Worm (Caenorhabditis elegans) whole organism, mixed stage, embryonic: Measurements from ENCODE around the gene col-88.

Experiments used
- M03D4.4 ChIP-seq: sonication (generic microtip); optimal IDR thresholded peaks from 2 replicates; lab custom pipeline; 2017; ENCODE audit warnings: mild to moderate bottlenecking, missing genetic modification characterization, missing compliant biosample characterization
- bed-3 ChIP-seq: fragments of 200-800 bp; sonication (Bioruptor generic); optimal IDR thresholded peaks from 3 replicates; lab custom pipeline; 2018; ENCODE audit warnings: mild to moderate bottlenecking, missing genetic modification characterization, moderate library complexity, missing compliant biosample characterization
- blmp-1 ChIP-seq: fragments of 150-350 bp; optimal IDR thresholded peaks from 2 replicates; lab custom pipeline; 2014; ENCODE audit warnings: missing biosample characterization, missing genetic modification characterization
- ceh-39 ChIP-seq: fragments of 150-350 bp; optimal IDR thresholded peaks from 2 replicates; lab custom pipeline; 2014; ENCODE audit warnings: missing biosample characterization, missing genetic modification characterization
- ceh-83 ChIP-seq: fragments of 200-800 bp; sonication (Bioruptor generic); optimal IDR thresholded peaks from 2 replicates; lab custom pipeline; 2018; ENCODE audit warnings: mild to moderate bottlenecking, missing genetic modification characterization, missing compliant biosample characterization
- ces-1 ChIP-seq: fragments of 150-350 bp; optimal IDR thresholded peaks from 2 replicates; lab custom pipeline; 2014; ENCODE audit warnings: missing biosample characterization, missing genetic modification reagents, missing genetic modification characterization
- cnd-1 ChIP-seq: fragments of 200-800 bp; sonication (Bioruptor generic); optimal IDR thresholded peaks from 2 replicates; lab custom pipeline; 2018; ENCODE audit warnings: mild to moderate bottlenecking, missing genetic modification characterization, missing compliant biosample characterization
- elt-1 ChIP-seq: sonication (generic microtip); optimal IDR thresholded peaks from 2 replicates; lab custom pipeline; 2017; ENCODE audit warnings: missing genetic modification characterization, mild to moderate bottlenecking, missing compliant biosample characterization, antibody characterized with exemption, moderate library complexity, borderline replicate concordance; ENCODE audit not compliant: insufficient read depth
- elt-3 ChIP-seq: fragments of 150-350 bp; optimal IDR thresholded peaks from 2 replicates; lab custom pipeline; 2014; ENCODE audit warnings: missing biosample characterization, missing genetic modification characterization
- flh-1 ChIP-seq: fragments of 200-800 bp; sonication (Bioruptor generic); optimal IDR thresholded peaks from 2 replicates; lab custom pipeline; 2018; ENCODE audit warnings: mild to moderate bottlenecking, missing genetic modification characterization, moderate library complexity, missing compliant biosample characterization
- hlh-1 ChIP-seq: fragments of 150-350 bp; optimal IDR thresholded peaks from 2 replicates; lab custom pipeline; 2014; ENCODE audit warnings: missing biosample characterization, missing genetic modification reagents, missing genetic modification characterization
- lin-13 ChIP-seq: fragments of 150-350 bp; optimal IDR thresholded peaks from 2 replicates; lab custom pipeline; 2014; ENCODE audit warnings: missing biosample characterization, missing genetic modification characterization
- lsy-2 ChIP-seq: fragments of 150-350 bp; optimal IDR thresholded peaks from 2 replicates; lab custom pipeline; 2014; ENCODE audit warnings: missing biosample characterization, missing genetic modification characterization
- mep-1 ChIP-seq: fragments of 150-350 bp; optimal IDR thresholded peaks from 2 replicates; lab custom pipeline; 2017; ENCODE audit warnings: missing biosample characterization, missing genetic modification reagents, missing genetic modification characterization, inconsistent platforms
- mls-2 ChIP-seq: sonication (generic microtip); optimal IDR thresholded peaks from 2 replicates; lab custom pipeline; 2016; ENCODE audit warnings: mild to moderate bottlenecking, missing genetic modification characterization, moderate library complexity, missing compliant biosample characterization
- nhr-12 ChIP-seq: fragments of 150-350 bp; optimal IDR thresholded peaks from 2 replicates; lab custom pipeline; 2014; ENCODE audit warnings: missing biosample characterization, missing genetic modification characterization
- nhr-2 ChIP-seq: fragments of 150-350 bp; optimal IDR thresholded peaks from 2 replicates; lab custom pipeline; 2014; ENCODE audit warnings: missing biosample characterization, missing genetic modification characterization
- nhr-237 ChIP-seq: fragments of 150-350 bp; optimal IDR thresholded peaks from 2 replicates; lab custom pipeline; 2014; ENCODE audit warnings: missing biosample characterization, missing genetic modification characterization
- nhr-28 ChIP-seq: fragments of 150-350 bp; optimal IDR thresholded peaks from 2 replicates; lab custom pipeline; 2014; ENCODE audit warnings: missing biosample characterization, missing genetic modification characterization
- pha-4 ChIP-seq: fragments of 150-350 bp; optimal IDR thresholded peaks from 2 replicates; lab custom pipeline; 2018; ENCODE audit warnings: missing biosample characterization, missing genetic modification reagents, missing genetic modification characterization
- snpc-4 ChIP-seq: fragments of 150-350 bp; optimal IDR thresholded peaks from 2 replicates; lab custom pipeline; 2014; ENCODE audit warnings: missing biosample characterization, missing genetic modification characterization
- sptf-1 ChIP-seq: sonication (generic microtip); optimal IDR thresholded peaks from 2 replicates; lab custom pipeline; 2017; ENCODE audit warnings: mild to moderate bottlenecking, missing genetic modification characterization, moderate library complexity, missing compliant biosample characterization
- tbx-8 ChIP-seq: fragments of 200-800 bp; sonication (Bioruptor generic); optimal IDR thresholded peaks from 2 replicates; lab custom pipeline; 2018; ENCODE audit warnings: mild to moderate bottlenecking, missing genetic modification characterization, moderate library complexity, missing compliant biosample characterization
- unc-39 ChIP-seq: fragments of 150-350 bp; optimal IDR thresholded peaks from 2 replicates; lab custom pipeline; 2014; ENCODE audit warnings: missing biosample characterization, missing genetic modification characterization
- unc-62 ChIP-seq: fragments of 150-350 bp; optimal IDR thresholded peaks from 2 replicates; lab custom pipeline; 2014; ENCODE audit warnings: missing biosample characterization, missing genetic modification reagents, missing genetic modification characterization

col-88 gene

DNA sequence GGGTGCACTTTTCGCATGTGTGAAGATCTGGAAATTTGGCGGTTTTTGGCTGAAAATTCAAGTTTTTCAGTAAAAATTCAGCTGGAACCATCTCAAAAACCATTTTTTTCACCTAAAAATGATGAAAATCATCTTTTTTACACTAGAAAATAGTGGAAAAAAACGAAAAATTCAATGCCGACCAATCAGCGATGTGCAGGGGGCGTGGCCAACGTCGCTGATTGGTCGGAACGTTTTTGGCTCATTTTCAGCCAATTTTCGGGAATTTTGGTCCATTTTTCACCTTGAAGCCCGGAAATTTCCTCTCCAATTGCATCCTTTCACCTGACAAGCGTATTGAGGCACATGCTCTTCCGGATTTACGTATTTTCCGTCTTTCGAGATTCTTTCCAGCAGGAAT lies 43.5 kb downstream of the col-88 start:
- no peak for TF ChIP-seq lsy-2 (tag; lab: Kevin White, UChicago)
- TF ChIP-seq unc-62 (GFP tag; lab: Kevin White, UChicago) = no peak
- TF ChIP-seq mls-2 (tag; lab: Kevin White, UChicago) = no peak
- TF ChIP-seq ces-1 = no peak
- TF ChIP-seq nhr-28 (tag; lab: Kevin White, UChicago) = no peak
- TF ChIP-seq elt-1 = no peak
- TF ChIP-seq nhr-12 (tag; lab: Kevin White, UChicago) = no peak
- no peak for TF ChIP-seq M03D4.4 (tag; lab: Kevin White, UChicago)
- no peak for TF ChIP-seq hlh-1 (tag; lab: Kevin White, UChicago)
- TF ChIP-seq ceh-83 = no peak
- no peak for TF ChIP-seq blmp-1 (tag; lab: Kevin White, UChicago)
- no peak for TF ChIP-seq bed-3 (GFP tag; lab: Kevin White, UChicago)
- no peak for TF ChIP-seq snpc-4 (tag; lab: Kevin White, UChicago)
- TF ChIP-seq mep-1 (tag; lab: Kevin White, UChicago) = no peak

DNA sequence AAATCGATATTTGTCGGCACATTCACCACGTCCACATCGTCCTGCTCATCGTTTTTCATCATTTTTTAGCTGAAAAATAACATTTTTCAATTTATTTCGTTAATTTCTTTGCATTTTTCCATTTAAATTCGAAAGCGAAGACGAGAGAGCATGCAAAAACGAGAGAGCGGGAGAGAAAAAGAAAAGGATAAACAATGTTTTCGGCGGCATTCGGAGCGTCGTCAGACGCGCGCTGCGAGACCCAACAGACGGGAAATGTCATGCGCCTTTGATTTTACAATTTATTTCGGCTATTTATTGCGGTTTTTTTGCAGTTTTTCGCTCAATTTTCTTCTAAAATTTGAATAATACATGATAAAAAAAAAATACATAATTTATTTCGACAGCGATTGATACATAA lies 45.5 kb downstream of the col-88 start, which contains the start of gene attf-3:
TSS of gene attf-3 (minus strand) at position 69 of the 400 bp plus-strand sequence.
- TF ChIP-seq unc-62 (GFP tag; lab: Kevin White, UChicago) (no peak), nhr-2 (tag; lab: Kevin White, UChicago) (no peak), lsy-2 (tag; lab: Kevin White, UChicago) (peak; percentile 71), ceh-39 (tag; lab: Kevin White, UChicago) (peak; percentile 50), M03D4.4 (tag; lab: Kevin White, UChicago) (no peak), ces-1 (peak; percentile 61), mep-1 (tag; lab: Kevin White, UChicago) (peak; percentile 78), lin-13 (peak; percentile 56), pha-4 (tag; lab: Kevin White, UChicago) (peak; percentile 46), hlh-1 (tag; lab: Kevin White, UChicago) (peak; percentile 13), nhr-237 (tag; lab: Kevin White, UChicago) (peak; percentile 68)

DNA sequence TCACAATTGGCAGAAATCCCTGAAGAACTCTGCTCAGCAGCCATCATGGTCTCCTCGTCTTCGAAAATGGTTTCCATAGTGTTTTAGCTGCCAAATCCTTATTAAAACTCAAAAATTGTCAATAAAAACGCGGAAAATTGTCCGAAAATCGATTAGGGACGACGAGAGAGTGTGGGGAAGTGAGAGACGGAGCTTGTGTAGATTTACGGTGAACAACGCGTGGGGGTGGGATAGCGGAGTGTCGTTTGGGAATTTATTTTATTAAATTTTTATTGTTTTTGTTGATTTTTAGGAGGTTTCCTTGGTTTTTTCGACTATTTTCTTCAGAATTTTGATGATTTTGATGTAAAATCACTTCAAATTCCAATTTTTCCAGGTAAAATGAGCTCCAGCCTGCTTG lies 46.3 kb downstream of the col-88 start, which contains the start of the genes F54C4.4 and mrpl-40:
TSS of gene F54C4.4 (minus strand) at position 199 of the 400 bp plus-strand sequence.
TSS of gene mrpl-40 (plus strand) at position 377 of the 400 bp plus-strand sequence.
- TF ChIP-seq nhr-237 (tag; lab: Kevin White, UChicago) (peak; percentile 3), unc-39 (no peak), hlh-1 (tag; lab: Kevin White, UChicago) (no peak), nhr-2 (tag; lab: Kevin White, UChicago) (no peak), nhr-28 (tag; lab: Kevin White, UChicago) (no peak), lsy-2 (tag; lab: Kevin White, UChicago) (peak; percentile 49), mep-1 (tag; lab: Kevin White, UChicago) (peak; percentile 41), pha-4 (tag; lab: Kevin White, UChicago) (peak; percentile 50), lin-13 (peak; percentile 9), ceh-39 (tag; lab: Kevin White, UChicago) (peak; percentile 79), ces-1 (peak; percentile 81)
- TF ChIP-seq, all 35 proteins: peak for 7

DNA sequence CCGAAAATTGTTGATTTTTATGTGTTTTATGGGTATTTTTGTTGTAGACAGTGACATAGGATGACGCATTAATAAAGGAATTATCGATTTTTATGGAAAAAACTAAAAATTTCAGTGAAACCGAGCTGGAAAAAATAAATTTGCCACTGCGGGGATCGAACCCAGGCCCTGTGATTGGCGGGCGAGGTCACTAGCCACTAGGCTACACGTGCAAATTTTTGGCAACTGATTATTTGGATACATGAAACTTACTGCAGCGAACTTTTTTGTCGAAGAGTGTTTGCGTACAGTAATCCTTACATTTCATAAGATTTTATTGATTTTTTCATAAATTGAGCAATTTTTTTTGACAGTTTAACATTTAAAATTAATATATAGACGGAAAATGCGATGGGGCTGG lies 48.3 kb downstream of the col-88 start:
- TF ChIP-seq lin-13 (no peak), mep-1 (tag; lab: Kevin White, UChicago) (peak; percentile 4), elt-3 (tag; lab: Kevin White, UChicago) (no peak), tbx-8 (GFP tag; lab: Kevin White, UChicago) (peak; percentile 48), flh-1 (GFP tag; lab: Kevin White, UChicago) (peak; percentile 9), sptf-1 (peak; percentile 26), ceh-83 (peak; percentile 54), M03D4.4 (tag; lab: Kevin White, UChicago) (peak; percentile 51), unc-39 (no peak), mls-2 (tag; lab: Kevin White, UChicago) (peak; percentile 49), cnd-1 (peak; percentile 60)
